Worm (Caenorhabditis elegans): ENCODE data around the gene T20G5.12.

DNA sequence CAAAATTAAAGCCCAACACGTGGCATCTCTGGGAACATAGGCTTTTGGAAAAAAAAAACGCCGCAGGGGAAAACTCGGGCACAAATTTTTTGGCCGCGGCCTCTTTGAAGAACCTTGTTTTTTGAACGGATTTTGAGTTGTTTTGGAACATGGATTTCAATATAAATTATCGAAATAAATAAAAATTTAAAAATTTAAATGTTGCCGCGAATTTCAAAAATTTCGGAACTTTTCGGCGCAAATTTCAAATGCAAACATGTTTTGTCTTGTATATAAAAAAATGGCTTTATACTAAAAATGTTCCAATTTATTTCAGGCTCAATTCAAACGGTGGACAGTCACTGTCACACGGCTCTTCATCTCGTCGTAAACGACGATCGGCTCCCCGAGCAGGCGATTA lies 42.6 kb downstream of the T20G5.12 start:
- TF ChIP-seq lin-15B (tag; optimal IDR thresholded peaks at IDR 0.05) (no peak), skn-1 (tag; optimal IDR thresholded peaks at IDR 0.05) (no peak), zag-1 (tag; optimal IDR thresholded peaks at IDR 0.05) (no peak), elt-3 (tag; optimal IDR thresholded peaks at IDR 0.05) (no peak), lir-3 (tag; optimal IDR thresholded peaks at IDR 0.05; ENCODE audit: poor library complexity) (no peak), tbx-2 (tag; optimal IDR thresholded peaks at IDR 0.05) (no peak), mep-1 (tag; optimal IDR thresholded peaks at IDR 0.05) (no peak)
